Worm (Caenorhabditis elegans): ENCODE results near the gene K01D12.15.
"Not testable (repeated sequence)": the region's sequence is repeated elsewhere in the genome, so short reads cannot be mapped to it uniquely, and the experiment has no call there.

The K01D12.15 gene

ce11 chrV:12365104-12365503, 21.1 kb upstream of the K01D12.15 start, which contains the start of gene fipr-2:
Gene fipr-2, plus strand, starts transcription at chrV:12365348.
- TF ChIP-seq skn-1 (tag; optimal IDR thresholded peaks at IDR 0.05) (no peak), crh-2 (tag; optimal IDR thresholded peaks at IDR 0.05) (no peak), lin-13 (GFP tag; optimal IDR thresholded peaks at IDR 0.05) (no peak), sem-4 (tag; optimal IDR thresholded peaks at IDR 0.05) (no peak), sma-3 (GFP tag; optimal IDR thresholded peaks at IDR 0.05) (no peak), Y55F3AM.14 (GFP tag; optimal IDR thresholded peaks at IDR 0.05) (no peak), snpc-4 (tag; optimal IDR thresholded peaks at IDR 0.05) (no peak), ceh-16 (tag; optimal IDR thresholded peaks at IDR 0.05) (no peak), ztf-1 (GFP tag; conservative IDR thresholded peaks at IDR 0.05) (no peak), fos-1 (tag; optimal IDR thresholded peaks at IDR 0.05) (no peak), aly-2 (tag; optimal IDR thresholded peaks at IDR 0.05) (no peak), nhr-6 (tag; optimal IDR thresholded peaks at IDR 0.05) (no peak), mab-5 (tag; optimal IDR thresholded peaks at IDR 0.05) (no peak), ama-1 (optimal IDR thresholded peaks at IDR 0.05) (no peak), R02D3.7 (tag; optimal IDR thresholded peaks at IDR 0.05) (no peak), nhr-10 (tag; optimal IDR thresholded peaks at IDR 0.05) (no peak), gmeb-1 (tag; optimal IDR thresholded peaks at IDR 0.05) (no peak), egl-27 (tag; optimal IDR thresholded peaks at IDR 0.05) (no peak), nhr-12 (tag; optimal IDR thresholded peaks at IDR 0.05) (no peak), blmp-1 (tag; optimal IDR thresholded peaks at IDR 0.05; ENCODE audit: insufficient read depth) (no peak)

- TF ChIP-seq mdl-1 (tag; optimal IDR thresholded peaks at IDR 0.05) (no peak), sma-9 (GFP tag; optimal IDR thresholded peaks at IDR 0.05) (no peak), sma-9 (tag; optimal IDR thresholded peaks at IDR 0.05) (no peak), unc-55 (GFP tag; optimal IDR thresholded peaks at IDR 0.05) (no peak), unc-39 (tag; optimal IDR thresholded peaks at IDR 0.05) (no peak), R02D3.7 (tag; optimal IDR thresholded peaks at IDR 0.05) (no peak), nhr-129 (tag; optimal IDR thresholded peaks at IDR 0.05) (no peak), ceh-16 (tag; optimal IDR thresholded peaks at IDR 0.05) (no peak), blmp-1 (tag; optimal IDR thresholded peaks at IDR 0.05; ENCODE audit: insufficient read depth) (no peak), elt-3 (tag; optimal IDR thresholded peaks at IDR 0.05) (no peak), zag-1 (tag; optimal IDR thresholded peaks at IDR 0.05) (no peak), lsy-2 (tag; optimal IDR thresholded peaks at IDR 0.05) (no peak), nhr-6 (tag; optimal IDR thresholded peaks at IDR 0.05) (no peak)
Observed at ce11 chrV:12369437-12369836, 16.8 kb upstream of the K01D12.15 start, which contains the start of gene gcy-13. Gene gcy-13, minus strand, starts transcription at chrV:12369537.

ce11 chrV:12371386-12371785, 14.9 kb upstream of the K01D12.15 start, which contains the start of gene F23H12.7:
Gene F23H12.7, plus strand, starts transcription at chrV:12371686.
- TF ChIP-seq fos-1 (tag; optimal IDR thresholded peaks at IDR 0.05) (no peak), nhr-25 (tag; optimal IDR thresholded peaks at IDR 0.05) (no peak), ztf-11 (tag; optimal IDR thresholded peaks at IDR 0.05) (no peak), nhr-237 (tag; optimal IDR thresholded peaks at IDR 0.05) (no peak), R02D3.7 (tag; optimal IDR thresholded peaks at IDR 0.05) (no peak), elt-1 (tag; optimal IDR thresholded peaks at IDR 0.05) (no peak), ztf-1 (GFP tag; conservative IDR thresholded peaks at IDR 0.05) (no peak), nhr-77 (tag; optimal IDR thresholded peaks at IDR 0.05) (no peak), egl-27 (tag; optimal IDR thresholded peaks at IDR 0.05) (no peak), nhr-11 (tag; optimal IDR thresholded peaks at IDR 0.05) (no peak), nhr-12 (tag; optimal IDR thresholded peaks at IDR 0.05) (no peak), nhr-129 (tag; optimal IDR thresholded peaks at IDR 0.05) (no peak), mdl-1 (tag; optimal IDR thresholded peaks at IDR 0.05) (no peak), lin-39 (tag; optimal IDR thresholded peaks at IDR 0.05) (no peak), ZK546.5 (tag; optimal IDR thresholded peaks at IDR 0.05) (no peak), unc-62 (GFP tag; optimal IDR thresholded peaks at IDR 0.05) (no peak)

ce11 chrV:12374252-12374651, 12.0 kb upstream of the K01D12.15 start, which contains the start of gene F23H12.10:
Gene F23H12.10, minus strand, starts transcription at chrV:12374263.
- not testable (repeated sequence) for TF ChIP-seq dmd-4 (tag; optimal IDR thresholded peaks at IDR 0.05); unc-55 (GFP tag; optimal IDR thresholded peaks at IDR 0.05); nhr-11 (tag; optimal IDR thresholded peaks at IDR 0.05)
